Fruit fly (Drosophila melanogaster) whole organism, embryonic: ENCODE results near the gene CG44044.
A peak's percentile ranks its signal among the peaks of the same experiment; 100 is the strongest.

ENCODE experiments used
- CG11085 ChIP-seq: fragments of 200-800 bp; sonication (Bioruptor generic); IDR thresholded peaks from 2 replicates; pipeline ENCODE4 v1.3.6; 2022; ENCODE audit warnings: missing biosample characterization, missing genetic modification characterization
- CG12942 ChIP-seq: fragments of 200-800 bp; sonication (Bioruptor generic); optimal IDR thresholded peaks from 3 replicates; lab custom pipeline; 2016; ENCODE audit warnings: missing biosample characterization, missing genetic modification characterization
- CG14050 ChIP-seq: fragments of 200-800 bp; sonication (Bioruptor generic); IDR thresholded peaks from 3 replicates; pipeline ENCODE4 v1.3.6; 2022; ENCODE audit warnings: missing biosample characterization, missing genetic modification characterization
- CG14965 ChIP-seq: fragments of 200-800 bp; sonication (Bioruptor generic); optimal IDR thresholded peaks from 2 replicates; lab custom pipeline; 2016; ENCODE audit warnings: missing biosample characterization, missing genetic modification characterization, borderline replicate concordance
- CG15011 ChIP-seq: fragments of 200-800 bp; sonication (Bioruptor generic); optimal IDR thresholded peaks from 3 replicates; lab custom pipeline; 2018; ENCODE audit warnings: missing biosample characterization, mild to moderate bottlenecking, missing genetic modification characterization
- CG1647 ChIP-seq: fragments of 200-800 bp; sonication (Bioruptor generic); optimal IDR thresholded peaks from 3 replicates; lab custom pipeline; 2016; ENCODE audit warnings: missing biosample characterization, missing genetic modification characterization
- CG17186 ChIP-seq: fragments of 200-800 bp; sonication (Bioruptor generic); optimal IDR thresholded peaks from 3 replicates; lab custom pipeline; 2017; ENCODE audit warnings: missing biosample characterization, missing genetic modification reagents, missing genetic modification characterization
- CG17361 ChIP-seq: fragments of 200-800 bp; sonication (Bioruptor generic); IDR thresholded peaks from 3 replicates; pipeline ENCODE4 v1.3.6; 2022; ENCODE audit warnings: missing biosample characterization, missing genetic modification characterization
- CG2712 ChIP-seq: fragments of 200-800 bp; optimal IDR thresholded peaks from 3 replicates; lab custom pipeline; 2019; ENCODE audit warnings: missing biosample characterization, mild to moderate bottlenecking, missing genetic modification characterization, moderate library complexity
- CG2889 ChIP-seq: fragments of 200-800 bp; sonication (Bioruptor generic); IDR thresholded peaks from 3 replicates; pipeline ENCODE4 v1.3.6; 2022; ENCODE audit warnings: missing biosample characterization, missing genetic modification characterization
- CG33557 ChIP-seq: fragments of 200-800 bp; sonication (Bioruptor generic); optimal IDR thresholded peaks from 2 replicates; lab custom pipeline; 2019; ENCODE audit warnings: missing biosample characterization, mild to moderate bottlenecking, missing genetic modification characterization, moderate library complexity
- CG42726 ChIP-seq: fragments of 200-800 bp; sonication (Bioruptor generic); IDR thresholded peaks from 2 replicates; pipeline ENCODE4 v1.3.6; 2022; ENCODE audit warnings: missing biosample characterization, missing genetic modification characterization; ENCODE audit not compliant: partially characterized antibody
- CG4707 ChIP-seq: fragments of 200-800 bp; sonication (Bioruptor generic); optimal IDR thresholded peaks from 2 replicates; lab custom pipeline; 2018; ENCODE audit warnings: missing biosample characterization, mild to moderate bottlenecking, missing genetic modification characterization, moderate library complexity
- CG6272 ChIP-seq: fragments of 200-800 bp; sonication (Bioruptor generic); IDR thresholded peaks from 2 replicates; pipeline ENCODE4 v1.3.6; 2022; ENCODE audit warnings: missing biosample characterization, missing genetic modification characterization
- CG7786 ChIP-seq: fragments of 200-800 bp; sonication (Bioruptor generic); optimal IDR thresholded peaks from 2 replicates; lab custom pipeline; 2016; ENCODE audit warnings: missing biosample characterization, missing genetic modification characterization
- CG8359 ChIP-seq: fragments of 200-800 bp; sonication (Bioruptor generic); optimal IDR thresholded peaks from 2 replicates; lab custom pipeline; 2017; ENCODE audit warnings: missing biosample characterization, mild to moderate bottlenecking, missing genetic modification characterization, borderline replicate concordance
- CG8478 ChIP-seq: fragments of >200 bp; optimal IDR thresholded peaks from 2 replicates; lab custom pipeline; 2018
- Dad ChIP-seq: fragments of 200-800 bp; sonication (Bioruptor generic); optimal IDR thresholded peaks from 3 replicates; lab custom pipeline; 2016; ENCODE audit warnings: missing biosample characterization, missing genetic modification characterization
- Elba2 ChIP-seq: fragments of 200-800 bp; sonication (Bioruptor generic); optimal IDR thresholded peaks from 3 replicates; lab custom pipeline; 2016; ENCODE audit warnings: missing biosample characterization, missing genetic modification characterization
- Ets65A ChIP-seq: fragments of 200-800 bp; sonication (Bioruptor generic); peaks from one replicate; lab custom pipeline; 2016; ENCODE audit warnings: missing biosample characterization, missing genetic modification characterization
- Gug ChIP-seq: fragments of 200-800 bp; sonication (Bioruptor generic); IDR thresholded peaks from 4 replicates; pipeline ENCODE4 v1.3.6; 2022; ENCODE audit warnings: missing biosample characterization, missing genetic modification characterization
- Lhr ChIP-seq: fragments of 200-800 bp; sonication (Bioruptor generic); optimal IDR thresholded peaks from 3 replicates; lab custom pipeline; 2017; ENCODE audit warnings: mild to moderate bottlenecking, missing biosample characterization, missing genetic modification reagents, missing genetic modification characterization
- Mad ChIP-seq: fragments of 200-800 bp; sonication (Bioruptor generic); optimal IDR thresholded peaks from 2 replicates; lab custom pipeline; 2016; ENCODE audit warnings: missing biosample characterization, missing genetic modification characterization
- NC2α ChIP-seq: fragments of 200-800 bp; sonication (Bioruptor generic); optimal IDR thresholded peaks from 2 replicates; lab custom pipeline; 2016; ENCODE audit warnings: missing biosample characterization, missing genetic modification characterization
- Oli ChIP-seq: fragments of 200-800 bp; sonication (Bioruptor generic); optimal IDR thresholded peaks from 2 replicates; lab custom pipeline; 2018; ENCODE audit warnings: missing biosample characterization, mild to moderate bottlenecking, missing genetic modification characterization, moderate library complexity
- Optix ChIP-seq: fragments of 200-800 bp; sonication (Bioruptor generic); IDR thresholded peaks from 3 replicates; pipeline ENCODE4 v1.3.6; 2022; ENCODE audit warnings: missing biosample characterization, missing genetic modification characterization
- Stat92E ChIP-seq, 3 experiments: fragments of >200 bp in 2 of 3; fragments of 200-800 bp in 1 of 3; sonication (Bioruptor generic) in 1 of 3; optimal IDR thresholded peaks; 2 replicates each; lab custom pipeline; 2017 to 2019; ENCODE audit warnings: missing biosample characterization in 3 of 3, missing genetic modification characterization in 3 of 3, mild to moderate bottlenecking in 1 of 3, moderate library complexity in 1 of 3
- Vsx1 ChIP-seq: fragments of 200-800 bp; sonication (Bioruptor generic); optimal IDR thresholded peaks from 2 replicates; lab custom pipeline; 2017; ENCODE audit warnings: missing biosample characterization, mild to moderate bottlenecking, missing genetic modification characterization, missing genetic modification reagents
- ap ChIP-seq: fragments of 200-800 bp; sonication (Bioruptor generic); IDR thresholded peaks from 2 replicates; pipeline ENCODE4 v1.3.6; 2022; ENCODE audit warnings: missing biosample characterization, missing genetic modification characterization
- az2 ChIP-seq: fragments of 200-800 bp; sonication (Bioruptor generic); optimal IDR thresholded peaks from 3 replicates; lab custom pipeline; 2016; ENCODE audit warnings: missing biosample characterization, missing genetic modification characterization
- bowl ChIP-seq: fragments of 200-800 bp; sonication (Bioruptor generic); IDR thresholded peaks from 2 replicates; pipeline ENCODE4 v1.3.6; 2022; ENCODE audit warnings: missing biosample characterization, missing genetic modification characterization
- corto ChIP-seq: fragments of 200-800 bp; sonication (Bioruptor generic); optimal IDR thresholded peaks from 2 replicates; lab custom pipeline; 2016; ENCODE audit warnings: missing biosample characterization, mild to moderate bottlenecking, missing genetic modification characterization, moderate library complexity
- croc ChIP-seq: fragments of 200-800 bp; sonication (Bioruptor generic); conservative IDR thresholded peaks from 3 replicates; pipeline ENCODE4 v1.3.6; 2022; ENCODE audit warnings: missing biosample characterization, missing genetic modification characterization
- ewg ChIP-seq: fragments of 200-800 bp; sonication (Bioruptor generic); optimal IDR thresholded peaks from 3 replicates; lab custom pipeline; 2017; ENCODE audit warnings: mild to moderate bottlenecking, missing biosample characterization, missing genetic modification reagents, missing genetic modification characterization
- eyg ChIP-seq: fragments of 200-800 bp; sonication (Bioruptor generic); optimal IDR thresholded peaks from 3 replicates; lab custom pipeline; 2016; ENCODE audit warnings: missing biosample characterization, missing genetic modification characterization
- fd96Cb ChIP-seq: fragments of 200-800 bp; sonication (Bioruptor generic); optimal IDR thresholded peaks from 2 replicates; lab custom pipeline; 2018; ENCODE audit warnings: missing biosample characterization, mild to moderate bottlenecking, missing genetic modification characterization, moderate library complexity
- grau ChIP-seq: fragments of 200-800 bp; optimal IDR thresholded peaks from 3 replicates; lab custom pipeline; 2019; ENCODE audit warnings: missing biosample characterization, mild to moderate bottlenecking, missing genetic modification characterization, moderate library complexity
- grn ChIP-seq: fragments of 200-800 bp; sonication (Bioruptor generic); optimal IDR thresholded peaks from 3 replicates; lab custom pipeline; 2017; ENCODE audit warnings: missing biosample characterization, missing genetic modification characterization
- gro ChIP-seq: fragments of 200-800 bp; sonication (Bioruptor generic); optimal IDR thresholded peaks from 2 replicates; lab custom pipeline; 2016; ENCODE audit warnings: missing biosample characterization, missing genetic modification characterization
- gt ChIP-seq: fragments of 200-800 bp; sonication (Bioruptor generic); IDR thresholded peaks from 2 replicates; pipeline ENCODE4 v1.3.6; 2022; ENCODE audit warnings: missing biosample characterization, missing genetic modification characterization
- inv ChIP-seq: fragments of 200-800 bp; sonication (Bioruptor generic); IDR thresholded peaks from 2 replicates; pipeline ENCODE4 v1.3.6; 2022; ENCODE audit warnings: missing biosample characterization, missing genetic modification characterization; ENCODE audit not compliant: partially characterized antibody
- kah ChIP-seq: fragments of 200-800 bp; sonication (Bioruptor generic); optimal IDR thresholded peaks from 2 replicates; lab custom pipeline; 2018; ENCODE audit warnings: missing biosample characterization, mild to moderate bottlenecking, missing genetic modification characterization
- luna ChIP-seq: fragments of 200-800 bp; sonication (Bioruptor generic); optimal IDR thresholded peaks from 2 replicates; lab custom pipeline; 2016; ENCODE audit warnings: missing biosample characterization, missing genetic modification characterization
- nau ChIP-seq: fragments of 200-800 bp; sonication (Bioruptor generic); optimal IDR thresholded peaks from 3 replicates; lab custom pipeline; 2017; ENCODE audit warnings: missing biosample characterization, mild to moderate bottlenecking, missing genetic modification characterization, missing genetic modification reagents
- oc ChIP-seq: fragments of 200-800 bp; sonication (Bioruptor generic); optimal IDR thresholded peaks from 2 replicates; lab custom pipeline; 2018; ENCODE audit warnings: missing biosample characterization, mild to moderate bottlenecking, missing genetic modification characterization, moderate library complexity
- pros ChIP-seq: fragments of 200-800 bp; sonication (Bioruptor generic); optimal IDR thresholded peaks from 3 replicates; lab custom pipeline; 2019; ENCODE audit warnings: missing biosample characterization, mild to moderate bottlenecking, missing genetic modification characterization, moderate library complexity
- repo ChIP-seq: fragments of 200-800 bp; sonication (Bioruptor generic); optimal IDR thresholded peaks from 2 replicates; lab custom pipeline; 2016; ENCODE audit warnings: missing biosample characterization, missing genetic modification characterization
- row ChIP-seq: fragments of 200-800 bp; sonication (Bioruptor generic); IDR thresholded peaks from 3 replicates; pipeline ENCODE4 v1.3.6; 2022; ENCODE audit warnings: missing biosample characterization, missing genetic modification characterization
- sc ChIP-seq, 3 experiments: fragments of >200 bp in 2 of 3; fragments of 200-800 bp in 1 of 3; sonication (Bioruptor generic) in 1 of 3; optimal IDR thresholded peaks; 2 replicates in 2 of 3; 3 replicates in 1 of 3; lab custom pipeline; 2017; ENCODE audit warnings: mild to moderate bottlenecking in 1 of 3, missing biosample characterization in 1 of 3, missing genetic modification characterization in 1 of 3, missing genetic modification reagents in 1 of 3
- tap ChIP-seq: fragments of 200-800 bp; optimal IDR thresholded peaks from 3 replicates; lab custom pipeline; 2019; ENCODE audit warnings: missing biosample characterization, mild to moderate bottlenecking, missing genetic modification characterization, moderate library complexity
- usp ChIP-seq: fragments of >200 bp; optimal IDR thresholded peaks from 2 replicates; lab custom pipeline; 2017; ENCODE audit warnings: missing biosample characterization, missing genetic modification characterization

Gene CG44044

dm6 chr3R:16282080-16282690, 39.5 kb upstream of the CG44044 start (continued):
- TF ChIP-seq CG2712 (tag; lab: Kevin White, UChicago), result peak; percentile 26
- TF ChIP-seq Dad, result no peak
- no peak for TF ChIP-seq tap (tag; lab: Kevin White, UChicago)
- no peak for TF ChIP-seq CG15011 (GFP tag; lab: Kevin White, UChicago)
- TF ChIP-seq inv (GFP tag; lab: Robert Waterston, UW), result no peak
- no peak for TF ChIP-seq CG6272
- TF ChIP-seq repo, result no peak
- no peak for TF ChIP-seq CG14050 (GFP tag; lab: Robert Waterston, UW)
- TF ChIP-seq kah, result no peak
- no peak for TF ChIP-seq CG42726 (GFP tag; lab: Robert Waterston, UW)
- peak; percentile 8 for TF ChIP-seq Mad (GFP tag; lab: Kevin White, UChicago)
- TF ChIP-seq usp (GFP tag; lab: Kevin White, UChicago), result no peak
- no peak for TF ChIP-seq corto (GFP tag; lab: Kevin White, UChicago)
- peak; percentile 2 for TF ChIP-seq CG33557 (GFP tag; lab: Kevin White, UChicago)
- no peak for TF ChIP-seq CG11085 (GFP tag; lab: Robert Waterston, UW)
- no peak for TF ChIP-seq Lhr (GFP tag; lab: Kevin White, UChicago)
- TF ChIP-seq row, result no peak
- TF ChIP-seq Vsx1 (GFP tag; lab: Kevin White, UChicago), result no peak
- TF ChIP-seq ap (GFP tag; lab: Robert Waterston, UW), result no peak
- no peak for TF ChIP-seq ewg (GFP tag; lab: Kevin White, UChicago)
- TF ChIP-seq luna (GFP tag; lab: Kevin White, UChicago), result no peak
- no peak for TF ChIP-seq Stat92E (GFP tag; optimal IDR thresholded peaks at IDR 0.05; lab: Kevin White, UChicago)
- no peak for TF ChIP-seq CG17186 (GFP tag; lab: Kevin White, UChicago)
- TF ChIP-seq sc (optimal IDR thresholded peaks at IDR 0.05; lab: Kevin White, UChicago), result no peak
- peak; percentile 24 for TF ChIP-seq sc (GFP tag; optimal IDR thresholded peaks at IDR 0.05; lab: Kevin White, UChicago)
- no peak for TF ChIP-seq CG8359 (GFP tag; lab: Kevin White, UChicago)
- no peak for TF ChIP-seq bowl (GFP tag; lab: Robert Waterston, UW)
- no peak for TF ChIP-seq croc (GFP tag; lab: Robert Waterston, UW)
- TF ChIP-seq CG4707 (GFP tag; lab: Kevin White, UChicago), result no peak
- TF ChIP-seq gro (GFP tag; lab: Kevin White, UChicago), result no peak
- TF ChIP-seq CG2889 (GFP tag; lab: Robert Waterston, UW), result no peak
- TF ChIP-seq oc (tag; lab: Kevin White, UChicago), result no peak
- peak; percentile 68 for TF ChIP-seq pros
- TF ChIP-seq NC2α (GFP tag; lab: Kevin White, UChicago), result no peak
- no peak for TF ChIP-seq gt
- TF ChIP-seq Oli (tag; lab: Kevin White, UChicago), result no peak
- TF ChIP-seq CG1647 (GFP tag; lab: Kevin White, UChicago), result no peak
- TF ChIP-seq eyg, result no peak
- no peak for TF ChIP-seq Gug
- TF ChIP-seq CG8478, result no peak
- peak; percentile 15 for TF ChIP-seq nau (GFP tag; lab: Kevin White, UChicago)
- TF ChIP-seq CG12942 (GFP tag; lab: Kevin White, UChicago), result no peak
- no peak for TF ChIP-seq az2
- TF ChIP-seq grn (GFP tag; lab: Kevin White, UChicago), result no peak
- TF ChIP-seq CG14965 (GFP tag; lab: Kevin White, UChicago), result no peak
- no peak for TF ChIP-seq CG7786 (GFP tag; lab: Kevin White, UChicago)
- TF ChIP-seq grau (tag; lab: Kevin White, UChicago), result no peak
- TF ChIP-seq Elba2 (GFP tag; lab: Kevin White, UChicago), result no peak
- TF ChIP-seq fd96Cb (tag; lab: Kevin White, UChicago), result no peak
- TF ChIP-seq CG17361 (GFP tag; lab: Robert Waterston, UW), result 0 out of 3 replicates have a peak, but pooled peaks have one; percentile 14
- no peak for TF ChIP-seq Optix (GFP tag; lab: Robert Waterston, UW)
- TF ChIP-seq Ets65A (GFP tag; lab: Kevin White, UChicago), result no peak
